Worm (Caenorhabditis elegans) whole organism, L4 larva: ENCODE data around the gene pges-2.

ENCODE experiments used
- ces-1 ChIP-seq: fragments of 150-350 bp; sonication (generic microtip); optimal IDR thresholded peaks from 4 replicates; lab custom pipeline; 2014; ENCODE audit warnings: missing biosample characterization, missing genetic modification reagents, missing genetic modification characterization
- daf-8 ChIP-seq: fragments of 200-800 bp; sonication (Bioruptor generic); IDR thresholded peaks from 2 replicates; pipeline ENCODE4 v1.3.6; 2022; ENCODE audit warnings: missing genetic modification characterization, missing compliant biosample characterization
- egl-27 ChIP-seq: sonication (generic microtip); optimal IDR thresholded peaks from 3 replicates; lab custom pipeline; 2017; ENCODE audit warnings: missing biosample characterization, missing genetic modification reagents, missing genetic modification characterization
- fos-1 ChIP-seq: fragments of 150-350 bp; optimal IDR thresholded peaks from 2 replicates; lab custom pipeline; 2014; ENCODE audit warnings: missing biosample characterization, missing genetic modification characterization
- lin-13 ChIP-seq: fragments of 150-350 bp; optimal IDR thresholded peaks from 2 replicates; lab custom pipeline; 2014; ENCODE audit warnings: missing biosample characterization, missing genetic modification reagents, missing genetic modification characterization
- nhr-237 ChIP-seq: sonication (generic microtip); optimal IDR thresholded peaks from 2 replicates; lab custom pipeline; 2017; ENCODE audit warnings: missing biosample characterization, missing genetic modification characterization
- pha-4 ChIP-seq, 2 experiments: fragments of 150-350 bp in 1 of 2; fragments of 200-800 bp in 1 of 2; sonication (Bioruptor generic) in 1 of 2; IDR thresholded peaks in 1 of 2; optimal IDR thresholded peaks in 1 of 2; 2 replicates each; pipeline versions ENCODE4 v1.3.6 to Lab custom; 2014 to 2022; ENCODE audit warnings: missing genetic modification characterization in 2 of 2, missing genetic modification reagents in 2 of 2, missing biosample characterization in 1 of 2, missing compliant biosample characterization in 1 of 2
- rbr-2 ChIP-seq: sonication (generic microtip); optimal IDR thresholded peaks from 2 replicates; lab custom pipeline; 2016; ENCODE audit warnings: missing genotype, missing genetic modification characterization, missing compliant biosample characterization
- sdz-12 ChIP-seq: fragments of 200-800 bp; sonication (Bioruptor generic); optimal IDR thresholded peaks from 2 replicates; lab custom pipeline; 2018; ENCODE audit warnings: mild to moderate bottlenecking, missing genetic modification characterization, missing compliant biosample characterization
- unc-130 ChIP-seq: sonication (generic microtip); optimal IDR thresholded peaks from 2 replicates; lab custom pipeline; 2016; ENCODE audit warnings: missing genetic modification reagents, missing genetic modification characterization, missing compliant biosample characterization
- unc-39 ChIP-seq: sonication (generic microtip); optimal IDR thresholded peaks from 2 replicates; lab custom pipeline; 2017; ENCODE audit warnings: missing biosample characterization, missing genetic modification characterization
- unc-62 ChIP-seq, 3 experiments: fragments of 150-350 bp in 1 of 3; sonication (generic microtip); optimal IDR thresholded peaks in 2 of 3; peaks in 1 of 3; 1 replicate in 1 of 3; 2 replicates in 2 of 3; lab custom pipeline; 2014 to 2017; ENCODE audit warnings: missing biosample characterization in 3 of 3, missing genetic modification characterization in 3 of 3, missing genetic modification reagents in 3 of 3, missing genotype in 1 of 3
- zfp-3 ChIP-seq: fragments of 200-800 bp; sonication (Bioruptor generic); conservative IDR thresholded peaks from 2 replicates; pipeline ENCODE4 v1.3.6; 2022; ENCODE audit warnings: missing genetic modification reagents, missing genetic modification characterization, missing compliant biosample characterization

- TF ChIP-seq nhr-237 (tag; lab: Kevin White, UChicago): no peak
- no peak for TF ChIP-seq daf-8 (GFP tag; lab: Robert Waterston, UW)
- TF ChIP-seq rbr-2: peak; percentile 88
- no peak for TF ChIP-seq unc-130 (GFP tag; lab: Kevin White, UChicago)
- no peak for TF ChIP-seq ces-1 (GFP tag; lab: Kevin White, UChicago)
- TF ChIP-seq unc-62 (GFP tag; optimal IDR thresholded peaks at IDR 0.05 in 1 of 2; lab: Kevin White, UChicago): peak in 1 of 2 experiments; percentile 99
- TF ChIP-seq unc-62 (tag; optimal IDR thresholded peaks at IDR 0.05; lab: Kevin White, UChicago): no peak
- TF ChIP-seq sdz-12 (GFP tag; lab: Kevin White, UChicago): no peak
- no peak for TF ChIP-seq fos-1 (tag; lab: Kevin White, UChicago)
- TF ChIP-seq egl-27 (tag; lab: Kevin White, UChicago): no peak
- no peak for TF ChIP-seq zfp-3
- TF ChIP-seq pha-4 (GFP tag; IDR thresholded peaks at IDR 0.05; lab: Robert Waterston, UW): no peak
- no peak for TF ChIP-seq pha-4 (tag; optimal IDR thresholded peaks at IDR 0.05; lab: Kevin White, UChicago)
- no peak for TF ChIP-seq lin-13 (GFP tag; lab: Kevin White, UChicago)
- TF ChIP-seq unc-39 (tag; lab: Kevin White, UChicago): no peak
Observed at ce11 chrIV:10403193-10404058, 35.8 kb upstream of the pges-2 start, which contains the start of gene gpa-7.
